Worm (Caenorhabditis elegans): Measurements from ENCODE around the gene F49H12.4.

DNA sequence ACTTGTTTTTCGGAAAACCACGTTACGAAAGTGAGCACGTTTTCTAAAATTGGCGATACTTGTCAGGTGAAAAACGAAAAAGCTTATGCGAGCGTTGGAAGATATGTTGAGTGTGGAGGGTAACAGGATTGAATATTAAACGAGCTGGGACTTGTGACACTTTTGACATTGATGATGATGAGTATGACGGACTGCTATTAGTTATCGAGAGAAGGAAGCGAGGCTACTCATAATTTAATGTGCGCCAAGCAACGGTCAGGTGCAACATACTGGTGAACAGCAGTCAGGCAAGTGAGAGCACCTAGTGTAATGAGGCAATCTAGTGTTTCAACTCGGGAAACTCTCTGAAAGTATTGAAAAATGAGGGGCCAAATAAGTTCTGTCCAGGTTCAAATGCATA lies 29.4 kb upstream of the F49H12.4 start:
- no peak for TF ChIP-seq elt-1 (tag; optimal IDR thresholded peaks at IDR 0.05)
- no peak for TF ChIP-seq mdl-1 (tag; optimal IDR thresholded peaks at IDR 0.05)
- no peak for TF ChIP-seq nhr-11 (tag; optimal IDR thresholded peaks at IDR 0.05)
- TF ChIP-seq unc-62 (GFP tag; optimal IDR thresholded peaks at IDR 0.05), result no peak
- TF ChIP-seq nhr-10 (tag; optimal IDR thresholded peaks at IDR 0.05), result no peak
